Worm (Caenorhabditis elegans) whole organism, young adult: ENCODE results near the gene acs-11.

Experiments used
- F52B5.7 ChIP-seq: sonication (generic microtip); optimal IDR thresholded peaks from 2 replicates; lab custom pipeline; 2016; ENCODE audit warnings: mild to moderate bottlenecking, missing genetic modification characterization, missing compliant biosample characterization
- ama-1 ChIP-seq, 3 experiments: fragments of 150-350 bp in 1 of 3; sonication (generic microtip) in 2 of 3; optimal IDR thresholded peaks; 2 replicates each; lab custom pipeline; 2014 to 2018; ENCODE audit warnings: missing biosample characterization in 2 of 3, missing genetic modification characterization in 2 of 3, missing genetic modification reagents in 2 of 3
- aptf-2 ChIP-seq: fragments of 200-800 bp; sonication (Bioruptor generic); conservative IDR thresholded peaks from 2 replicates; pipeline ENCODE4 v1.3.6; 2022; ENCODE audit warnings: missing genetic modification reagents, missing genetic modification characterization, missing compliant biosample characterization
- ceh-40 ChIP-seq: fragments of 200-800 bp; sonication (Bioruptor generic); IDR thresholded peaks from 2 replicates; pipeline ENCODE4 v1.3.6; 2022; ENCODE audit warnings: missing genetic modification characterization, missing compliant biosample characterization
- ekl-4 ChIP-seq: fragments of 200-800 bp; sonication (Bioruptor generic); IDR thresholded peaks from 2 replicates; pipeline ENCODE4 v1.3.6; 2022; ENCODE audit warnings: missing genetic modification reagents, missing genetic modification characterization, missing compliant biosample characterization
- fkh-3 ChIP-seq: sonication (generic microtip); optimal IDR thresholded peaks from 2 replicates; lab custom pipeline; 2016; ENCODE audit warnings: mild to moderate bottlenecking, missing genetic modification characterization, missing compliant biosample characterization
- hlh-26 ChIP-seq: fragments of 200-800 bp; sonication (Bioruptor generic); conservative IDR thresholded peaks from 2 replicates; pipeline ENCODE4 v1.3.6; 2022; ENCODE audit warnings: missing genetic modification reagents, missing genetic modification characterization, missing compliant biosample characterization
- lin-35 ChIP-seq, 3 experiments: fragments of 150-350 bp in 2 of 3; sonication (generic microtip) in 1 of 3; optimal IDR thresholded peaks; 2 replicates each; lab custom pipeline; 2014 to 2018; ENCODE audit warnings: missing biosample characterization in 3 of 3, missing genetic modification characterization in 3 of 3, missing genetic modification reagents in 3 of 3
- madf-10 ChIP-seq: sonication (generic microtip); optimal IDR thresholded peaks from 2 replicates; lab custom pipeline; 2016; ENCODE audit warnings: mild to moderate bottlenecking, missing genetic modification characterization, missing compliant biosample characterization
- pha-4 ChIP-seq: fragments of 150-350 bp; sonication (generic microtip); optimal IDR thresholded peaks from 2 replicates; lab custom pipeline; 2014; ENCODE audit warnings: missing biosample characterization, missing genetic modification reagents, missing genetic modification characterization
- snpc-1.3 ChIP-seq: sonication (generic microtip); optimal IDR thresholded peaks from 2 replicates; lab custom pipeline; 2017; ENCODE audit warnings: missing genetic modification characterization, mild to moderate bottlenecking, missing compliant biosample characterization, antibody characterized with exemption, moderate library complexity, missing genotype, missing genetic modification reagents; ENCODE audit not compliant: insufficient read depth
- sptf-2 ChIP-seq: fragments of 200-800 bp; sonication (Bioruptor generic); optimal IDR thresholded peaks from 2 replicates; lab custom pipeline; 2018; ENCODE audit warnings: mild to moderate bottlenecking, missing genetic modification characterization, missing compliant biosample characterization
- unc-62 ChIP-seq: fragments of 150-350 bp; optimal IDR thresholded peaks from 2 replicates; lab custom pipeline; 2014; ENCODE audit warnings: missing biosample characterization, missing genetic modification reagents, missing genetic modification characterization
- ztf-28 ChIP-seq: fragments of 200-800 bp; sonication (Bioruptor generic); IDR thresholded peaks from 2 replicates; pipeline ENCODE4 v1.3.6; 2022; ENCODE audit warnings: missing genetic modification reagents, missing genetic modification characterization, missing compliant biosample characterization

DNA sequence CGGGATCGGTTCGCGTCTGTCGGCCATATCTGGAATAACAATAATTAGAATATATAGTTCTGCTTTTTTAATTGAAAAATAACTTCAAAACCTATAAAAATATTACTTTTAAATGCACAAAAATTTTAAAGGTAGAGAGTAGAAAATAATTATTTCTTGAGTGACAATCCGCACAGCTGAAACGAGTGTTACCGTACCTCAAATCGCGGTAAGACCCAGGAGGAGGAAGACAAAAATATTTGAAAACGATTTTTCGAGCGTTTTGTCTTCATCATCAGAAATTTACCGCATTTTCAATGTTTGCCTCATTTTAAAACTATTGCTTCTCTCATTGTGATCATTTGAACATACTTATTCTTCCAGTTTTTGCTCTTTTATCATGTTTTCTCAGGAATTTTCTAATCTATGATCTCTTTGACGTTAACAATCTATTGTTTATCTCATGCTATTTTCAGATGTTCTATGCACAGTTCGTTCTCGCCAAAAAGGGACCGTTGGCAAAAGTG, 43.6 kb upstream of the acs-11 start, which contains the start of the genes rpn-5 and scc-1:
- no peak for TF ChIP-seq F52B5.7 (tag; lab: Kevin White, UChicago)
- no peak for TF ChIP-seq madf-10
- TF ChIP-seq ekl-4, result no peak
- TF ChIP-seq snpc-1.3, result peak; percentile 6
- no peak for TF ChIP-seq hlh-26 (GFP tag; lab: Robert Waterston, UW)
- no peak for TF ChIP-seq ama-1 (optimal IDR thresholded peaks at IDR 0.05; lab: Kevin White, UChicago)
- TF ChIP-seq ama-1 (GFP tag; optimal IDR thresholded peaks at IDR 0.05; lab: Kevin White, UChicago), result no peak
- peak in 1 of 3 experiments; percentile 80 for TF ChIP-seq lin-35 (GFP tag; optimal IDR thresholded peaks at IDR 0.05; lab: Kevin White, UChicago)
- TF ChIP-seq fkh-3 (tag; lab: Kevin White, UChicago), result no peak
- TF ChIP-seq pha-4 (tag; lab: Kevin White, UChicago), result peak; percentile 54
- TF ChIP-seq sptf-2, result no peak
- TF ChIP-seq ceh-40, result no peak
- TF ChIP-seq unc-62 (GFP tag; lab: Kevin White, UChicago), result no peak
- no peak for TF ChIP-seq ztf-28 (GFP tag; lab: Robert Waterston, UW)
- no peak for TF ChIP-seq aptf-2
